Fruit fly (Drosophila melanogaster): ENCODE results near the gene Rop.

Gene Rop

dm6 chr3L:4108844-4109494, 29.8 kb downstream of the Rop start:
- TF ChIP-seq usp (GFP tag; optimal IDR thresholded peaks at IDR 0.05), result no peak
- no peak for TF ChIP-seq EcR (GFP tag; optimal IDR thresholded peaks at IDR 0.05)
- no peak for TF ChIP-seq CG8478 (optimal IDR thresholded peaks at IDR 0.05)
- TF ChIP-seq pan (optimal IDR thresholded peaks at IDR 0.05), result no peak
- TF ChIP-seq psq (optimal IDR thresholded peaks at IDR 0.05), result no peak
- no peak for TF ChIP-seq Dll (optimal IDR thresholded peaks at IDR 0.05)

- peak; percentile 52 for TF ChIP-seq CG8478 (optimal IDR thresholded peaks at IDR 0.05)
- TF ChIP-seq EcR (GFP tag; optimal IDR thresholded peaks at IDR 0.05), result no peak
Observed at dm6 chr3L:4108072-4108843, 30.5 kb downstream of the Rop start, which contains the start of gene Ack. Gene Ack (plus strand): TSS chr3L:4108186.

dm6 chr3L:4107120-4107519, 31.7 kb downstream of the Rop start:
- TF ChIP-seq EcR (GFP tag; optimal IDR thresholded peaks at IDR 0.05) (no peak), CG8478 (optimal IDR thresholded peaks at IDR 0.05) (no peak), pan (optimal IDR thresholded peaks at IDR 0.05) (no peak), usp (GFP tag; optimal IDR thresholded peaks at IDR 0.05) (no peak), psq (optimal IDR thresholded peaks at IDR 0.05) (no peak), Dll (optimal IDR thresholded peaks at IDR 0.05) (no peak)

dm6 chr3L:4103258-4104247, 35.2 kb downstream of the Rop start, which contains the start of gene Fit1:
Gene Fit1 (plus strand): TSS chr3L:4103564.
- TF ChIP-seq psq (optimal IDR thresholded peaks at IDR 0.05) (no peak), pan (optimal IDR thresholded peaks at IDR 0.05) (no peak), usp (GFP tag; optimal IDR thresholded peaks at IDR 0.05) (no peak), EcR (GFP tag; optimal IDR thresholded peaks at IDR 0.05) (no peak), CG8478 (optimal IDR thresholded peaks at IDR 0.05) (no peak), Dll (optimal IDR thresholded peaks at IDR 0.05) (no peak)

dm6 chr3L:4102496-4103257, 36.1 kb downstream of the Rop start, which contains the start of gene CG14995:
Gene CG14995 (minus strand): TSS chr3L:4103256.
- TF ChIP-seq psq (optimal IDR thresholded peaks at IDR 0.05) (peak; percentile 74), CG8478 (optimal IDR thresholded peaks at IDR 0.05) (no peak)

- TF ChIP-seq pan (optimal IDR thresholded peaks at IDR 0.05) (no peak), EcR (GFP tag; optimal IDR thresholded peaks at IDR 0.05) (peak in 1 of 2 experiments; percentile 29)
Observed at dm6 chr3L:4099194-4099593, 39.6 kb downstream of the Rop start.

dm6 chr3L:4096546-4096945, 42.2 kb downstream of the Rop start:
- TF ChIP-seq pan (optimal IDR thresholded peaks at IDR 0.05) (no peak), psq (optimal IDR thresholded peaks at IDR 0.05) (no peak), EcR (GFP tag; optimal IDR thresholded peaks at IDR 0.05) (no peak), Dll (optimal IDR thresholded peaks at IDR 0.05) (no peak), usp (GFP tag; optimal IDR thresholded peaks at IDR 0.05) (no peak), CG8478 (optimal IDR thresholded peaks at IDR 0.05) (no peak)

dm6 chr3L:4092705-4093257, 46.0 kb downstream of the Rop start, which contains the start of gene CG14990:
Gene CG14990 (plus strand): TSS chr3L:4093207.
- TF ChIP-seq Dll (optimal IDR thresholded peaks at IDR 0.05), result no peak
- TF ChIP-seq pan (optimal IDR thresholded peaks at IDR 0.05), result no peak
- TF ChIP-seq CG8478 (optimal IDR thresholded peaks at IDR 0.05), result no peak
- TF ChIP-seq usp (GFP tag; optimal IDR thresholded peaks at IDR 0.05), result no peak
- TF ChIP-seq EcR (GFP tag; optimal IDR thresholded peaks at IDR 0.05), result no peak
- no peak for TF ChIP-seq psq (optimal IDR thresholded peaks at IDR 0.05)

- TF ChIP-seq pan (optimal IDR thresholded peaks at IDR 0.05), result no peak
- no peak for TF ChIP-seq CG8478 (optimal IDR thresholded peaks at IDR 0.05)
- no peak for TF ChIP-seq psq (optimal IDR thresholded peaks at IDR 0.05)
- no peak for TF ChIP-seq usp (GFP tag; optimal IDR thresholded peaks at IDR 0.05)
- no peak for TF ChIP-seq EcR (GFP tag; optimal IDR thresholded peaks at IDR 0.05)
- TF ChIP-seq Dll (optimal IDR thresholded peaks at IDR 0.05), result no peak
Observed at dm6 chr3L:4088694-4089190, 50.1 kb downstream of the Rop start, which contains the start of gene Gad1. Gene Gad1 (minus strand): TSS chr3L:4088744.

dm6 chr3L:4087281-4087680, 51.5 kb downstream of the Rop start, which contains the start of gene CG14989:
Gene CG14989 (plus strand): TSS chr3L:4087581.
- TF ChIP-seq Dll (optimal IDR thresholded peaks at IDR 0.05) (no peak), EcR (GFP tag; optimal IDR thresholded peaks at IDR 0.05) (no peak), pan (optimal IDR thresholded peaks at IDR 0.05) (no peak), CG8478 (optimal IDR thresholded peaks at IDR 0.05) (no peak), usp (GFP tag; optimal IDR thresholded peaks at IDR 0.05) (no peak), psq (optimal IDR thresholded peaks at IDR 0.05) (no peak)

All from whole organism.